Worm (Caenorhabditis elegans) whole organism, mixed stage, embryonic: ENCODE measurements around the gene C50H2.13.
A peak's percentile ranks its signal among the peaks of the same experiment; 100 is the strongest.

Source experiments
- ces-1 ChIP-seq: fragments of 150-350 bp; optimal IDR thresholded peaks from 2 replicates; lab custom pipeline; 2014; ENCODE audit warnings: missing biosample characterization, missing genetic modification reagents, missing genetic modification characterization
- elt-1 ChIP-seq: sonication (generic microtip); optimal IDR thresholded peaks from 2 replicates; lab custom pipeline; 2017; ENCODE audit warnings: missing genetic modification characterization, mild to moderate bottlenecking, missing compliant biosample characterization, antibody characterized with exemption, moderate library complexity, borderline replicate concordance; ENCODE audit not compliant: insufficient read depth
- flh-1 ChIP-seq: fragments of 200-800 bp; sonication (Bioruptor generic); optimal IDR thresholded peaks from 2 replicates; lab custom pipeline; 2018; ENCODE audit warnings: mild to moderate bottlenecking, missing genetic modification characterization, moderate library complexity, missing compliant biosample characterization
- lin-13 ChIP-seq: fragments of 150-350 bp; optimal IDR thresholded peaks from 2 replicates; lab custom pipeline; 2014; ENCODE audit warnings: missing biosample characterization, missing genetic modification characterization
- nhr-12 ChIP-seq: fragments of 150-350 bp; optimal IDR thresholded peaks from 2 replicates; lab custom pipeline; 2014; ENCODE audit warnings: missing biosample characterization, missing genetic modification characterization
- nhr-76 ChIP-seq: sonication (generic microtip); optimal IDR thresholded peaks from 2 replicates; lab custom pipeline; 2017; ENCODE audit warnings: missing biosample characterization, missing genetic modification characterization
- snpc-4 ChIP-seq: fragments of 150-350 bp; optimal IDR thresholded peaks from 2 replicates; lab custom pipeline; 2014; ENCODE audit warnings: missing biosample characterization, missing genetic modification characterization
- ztf-11 ChIP-seq: fragments of 150-350 bp; optimal IDR thresholded peaks from 2 replicates; lab custom pipeline; 2014; ENCODE audit warnings: missing biosample characterization, missing genetic modification characterization

DNA sequence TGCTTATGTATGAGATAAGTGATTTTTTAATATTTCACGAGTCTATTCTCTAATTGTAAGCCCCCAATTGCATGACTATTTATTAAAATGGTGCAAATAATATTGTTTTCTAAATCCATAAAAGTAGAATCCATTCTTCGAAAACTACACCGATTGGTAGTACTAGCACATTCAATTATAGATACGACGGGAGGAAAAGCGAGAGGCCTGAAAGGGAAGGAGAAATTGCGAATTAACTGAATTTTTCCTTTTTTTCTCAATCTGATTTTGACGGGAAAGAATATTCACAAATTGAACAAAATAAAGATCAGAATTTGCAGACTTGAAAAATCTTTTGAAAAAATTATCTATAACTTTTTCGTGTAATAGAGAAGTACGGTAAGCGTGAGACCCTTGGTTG, 50.9 kb downstream of the C50H2.13 start:
- TF ChIP-seq snpc-4 (tag; lab: Kevin White, UChicago), result no peak
- peak; percentile 89 for TF ChIP-seq ces-1 (GFP tag; lab: Kevin White, UChicago)
- TF ChIP-seq flh-1 (GFP tag; lab: Kevin White, UChicago), result no peak
- no peak for TF ChIP-seq ztf-11 (tag; lab: Kevin White, UChicago)
- TF ChIP-seq elt-1, result no peak
- TF ChIP-seq nhr-12 (tag; lab: Kevin White, UChicago), result no peak
- no peak for TF ChIP-seq lin-13
- TF ChIP-seq nhr-76 (tag; lab: Kevin White, UChicago), result no peak
